Worm (Caenorhabditis elegans): ENCODE results near the gene mdt-6.
"Not testable (repeated sequence)": the region's sequence is repeated elsewhere in the genome, so short reads cannot be mapped to it uniquely, and the experiment has no call there.

mdt-6 gene

DNA sequence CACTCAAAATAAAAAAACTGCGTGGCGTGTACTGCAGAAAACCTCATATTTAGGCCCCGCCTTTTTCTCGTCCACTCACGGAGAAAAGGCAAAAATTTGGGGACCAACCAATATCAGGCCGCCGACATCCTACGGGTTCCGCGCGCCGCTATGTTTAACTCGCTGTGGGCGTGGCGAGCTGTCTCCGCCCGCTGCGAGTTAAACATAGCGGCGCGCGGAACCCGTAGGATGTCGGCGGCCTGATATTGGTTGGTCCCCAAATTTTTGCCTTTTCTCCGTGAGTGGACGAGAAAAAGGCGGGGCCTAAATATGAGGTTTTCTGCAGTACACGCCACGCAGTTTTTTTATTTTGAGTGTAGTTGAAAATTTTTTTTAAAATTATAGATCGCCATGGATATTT lies 3.4 kb upstream of the mdt-6 start, which contains the start of gene tmem-258:
TSS of gene tmem-258 (plus strand) at position 385 of the 400 bp plus-strand sequence.
- not testable (repeated sequence) for TF ChIP-seq ztf-23, T22C8.4, tab-1 (GFP tag; IDR thresholded peaks at IDR 0.05)

DNA sequence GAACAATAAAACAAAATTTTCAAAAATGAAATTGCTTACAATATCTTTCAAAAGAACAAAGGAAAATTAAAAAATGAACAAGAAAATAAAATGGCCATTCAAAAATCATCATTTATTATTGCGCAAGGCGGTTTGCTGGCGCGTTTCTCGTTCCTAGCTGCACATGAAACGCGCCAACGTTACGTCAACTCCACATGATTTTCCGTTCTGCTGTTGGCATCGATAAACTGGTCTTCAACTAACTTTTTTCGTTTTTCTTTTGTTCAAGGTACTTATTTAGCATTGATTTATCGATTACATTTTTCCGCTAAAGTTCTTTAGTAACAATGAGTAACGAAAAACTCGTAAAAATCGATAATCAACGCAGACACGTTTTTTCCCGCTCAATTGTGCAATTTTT lies 972 bp upstream of the mdt-6 start, which contains the start of the genes Y57E12AL.6 and Y57E12AL.1:
TSS of gene Y57E12AL.6 (minus strand) at position 75 of the 400 bp plus-strand sequence.
TSS of gene Y57E12AL.1 (plus strand) at position 135 of the 400 bp plus-strand sequence.
- TF ChIP-seq med-1 (GFP tag; optimal IDR thresholded peaks at IDR 0.05; ENCODE audit: insufficient read depth) (peak; percentile 56), T22C8.4 (GFP tag; IDR thresholded peaks at IDR 0.05) (peak; percentile 54), cog-1 (tag; optimal IDR thresholded peaks at IDR 0.05) (peak; percentile 43), klf-2 (GFP tag; conservative IDR thresholded peaks at IDR 0.05) (peak; percentile 50; the same call in 1 of the 2 replicates), tab-1 (GFP tag; IDR thresholded peaks at IDR 0.05) (0 out of 2 replicates have a peak, but pooled peaks have one; percentile 38), ref-1 (GFP tag; conservative IDR thresholded peaks at IDR 0.05) (no peak), ztf-29 (GFP tag; IDR thresholded peaks at IDR 0.05) (0 out of 2 replicates have a peak, but pooled peaks have one; percentile 15), ztf-23 (GFP tag; IDR thresholded peaks at IDR 0.05) (peak; percentile 80), flt-1 (GFP tag; IDR thresholded peaks at IDR 0.05) (peak; percentile 54)

DNA sequence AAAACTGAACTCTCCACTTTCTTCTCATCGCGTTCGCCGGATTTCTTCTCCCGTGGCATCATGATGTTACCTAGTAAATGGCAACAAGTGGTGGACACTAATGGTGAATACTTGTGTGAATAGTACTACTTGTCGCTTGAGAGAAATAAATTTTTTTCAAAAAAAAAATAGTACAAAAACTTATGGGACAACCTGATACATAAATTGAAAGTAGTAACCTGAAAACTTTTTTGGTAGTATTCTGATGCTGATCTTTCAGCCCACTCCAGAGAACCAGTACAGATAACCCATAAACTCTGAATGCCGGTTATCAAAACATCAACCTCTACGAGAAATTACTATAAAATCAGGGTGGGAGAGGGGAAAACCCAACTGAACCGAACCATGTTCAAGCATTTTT lies 1.6 kb downstream of the mdt-6 start, which contains the start of gene Y57E12AL.2:
TSS of gene Y57E12AL.2 (plus strand) at position 301 of the 400 bp plus-strand sequence.
- not testable (repeated sequence) for TF ChIP-seq med-1 (GFP tag; optimal IDR thresholded peaks at IDR 0.05; ENCODE audit: insufficient read depth); ztf-23 (GFP tag; IDR thresholded peaks at IDR 0.05); tab-1 (GFP tag; IDR thresholded peaks at IDR 0.05)

ce11 chrV:7054598-7054997 lies 4.8 kb downstream of the mdt-6 start, which contains the start of gene spig-8:
Gene spig-8 (plus strand): TSS chrV:7054898.
- TF ChIP-seq med-1 (GFP tag; optimal IDR thresholded peaks at IDR 0.05; ENCODE audit: insufficient read depth) (no peak), ref-1 (GFP tag; conservative IDR thresholded peaks at IDR 0.05) (no peak), ztf-29 (GFP tag; IDR thresholded peaks at IDR 0.05) (no peak), T22C8.4 (GFP tag; IDR thresholded peaks at IDR 0.05) (no peak), klf-2 (GFP tag; conservative IDR thresholded peaks at IDR 0.05) (no peak), cog-1 (tag; optimal IDR thresholded peaks at IDR 0.05) (no peak), flt-1 (GFP tag; IDR thresholded peaks at IDR 0.05) (no peak), ztf-23 (GFP tag; IDR thresholded peaks at IDR 0.05) (no peak), tab-1 (GFP tag; IDR thresholded peaks at IDR 0.05) (no peak)

- no peak for TF ChIP-seq ztf-29 (GFP tag; IDR thresholded peaks at IDR 0.05)
- TF ChIP-seq tab-1 (GFP tag; IDR thresholded peaks at IDR 0.05), result no peak
- no peak for TF ChIP-seq flt-1 (GFP tag; IDR thresholded peaks at IDR 0.05)
- no peak for TF ChIP-seq cog-1 (tag; optimal IDR thresholded peaks at IDR 0.05)
- no peak for TF ChIP-seq T22C8.4 (GFP tag; IDR thresholded peaks at IDR 0.05)
- TF ChIP-seq klf-2 (GFP tag; conservative IDR thresholded peaks at IDR 0.05), result no peak
- TF ChIP-seq ref-1 (GFP tag; conservative IDR thresholded peaks at IDR 0.05), result no peak
- no peak for TF ChIP-seq ztf-23 (GFP tag; IDR thresholded peaks at IDR 0.05)
- TF ChIP-seq med-1 (GFP tag; optimal IDR thresholded peaks at IDR 0.05; ENCODE audit: insufficient read depth), result no peak
These were observed 6.3 kb downstream of the mdt-6 start, which contains the start of gene txt-17 for ce11 chrV:7053100-7053499. Gene txt-17 (minus strand): TSS chrV:7053200.

- no peak for TF ChIP-seq ztf-29 (GFP tag; IDR thresholded peaks at IDR 0.05)
- no peak for TF ChIP-seq klf-2 (GFP tag; conservative IDR thresholded peaks at IDR 0.05)
- TF ChIP-seq flt-1 (GFP tag; IDR thresholded peaks at IDR 0.05), result no peak
- TF ChIP-seq tab-1 (GFP tag; IDR thresholded peaks at IDR 0.05), result no peak
- no peak for TF ChIP-seq T22C8.4 (GFP tag; IDR thresholded peaks at IDR 0.05)
- no peak for TF ChIP-seq ref-1 (GFP tag; conservative IDR thresholded peaks at IDR 0.05)
These were observed 8.2 kb downstream of the mdt-6 start, which contains the start of the genes tofu-2 and spig-1 for ce11 chrV:7051133-7051765. Gene tofu-2 (minus strand): TSS chrV:7051248. Gene spig-1 (plus strand): TSS chrV:7051715.

DNA sequence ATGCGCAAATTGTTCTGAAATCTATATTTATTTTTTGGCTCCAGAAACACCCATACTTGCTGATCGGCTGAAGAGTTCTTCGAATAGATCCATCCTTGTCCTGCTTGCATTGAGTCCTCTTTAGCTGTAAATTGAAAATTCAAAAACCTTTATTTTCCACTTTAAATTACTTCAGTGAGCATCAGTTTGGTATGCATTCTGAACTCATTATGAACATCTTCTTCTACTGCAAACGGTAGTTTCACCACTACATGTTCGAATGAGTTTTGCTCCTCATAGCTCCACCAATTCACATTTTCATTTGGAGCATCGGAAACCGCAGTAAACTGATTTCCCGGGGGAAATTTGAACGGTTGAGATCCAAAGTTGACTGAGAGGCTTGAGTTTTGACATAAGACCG lies 9.3 kb downstream of the mdt-6 start:
- TF ChIP-seq med-1 (GFP tag; optimal IDR thresholded peaks at IDR 0.05; ENCODE audit: insufficient read depth), result no peak
- no peak for TF ChIP-seq tab-1 (GFP tag; IDR thresholded peaks at IDR 0.05)
- TF ChIP-seq cog-1 (tag; optimal IDR thresholded peaks at IDR 0.05), result no peak
- TF ChIP-seq flt-1 (GFP tag; IDR thresholded peaks at IDR 0.05), result no peak
- no peak for TF ChIP-seq T22C8.4 (GFP tag; IDR thresholded peaks at IDR 0.05)
- no peak for TF ChIP-seq ztf-29 (GFP tag; IDR thresholded peaks at IDR 0.05)
- no peak for TF ChIP-seq ref-1 (GFP tag; conservative IDR thresholded peaks at IDR 0.05)
- no peak for TF ChIP-seq ztf-23 (GFP tag; IDR thresholded peaks at IDR 0.05)
- no peak for TF ChIP-seq klf-2 (GFP tag; conservative IDR thresholded peaks at IDR 0.05)

DNA sequence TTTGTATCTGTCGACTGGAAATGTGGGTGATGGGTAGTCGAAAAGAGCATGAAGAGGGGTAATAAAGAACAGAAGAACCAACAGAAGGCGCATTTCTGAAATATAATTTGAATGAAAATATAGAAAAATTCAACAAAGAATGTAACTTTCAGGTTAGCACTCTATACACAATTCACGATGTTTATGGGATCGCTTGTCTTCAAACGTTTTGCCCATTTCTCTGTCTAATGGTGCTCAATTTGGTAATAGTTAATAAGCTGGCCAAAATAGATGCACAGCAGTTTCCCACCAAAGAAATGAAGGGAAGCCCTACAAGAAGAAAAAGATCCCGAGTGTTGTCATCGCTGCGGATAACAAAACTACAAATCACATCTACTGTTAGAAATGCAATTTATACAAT lies 11.9 kb downstream of the mdt-6 start, which contains the start of gene F20A1.8:
TSS of gene F20A1.8 (minus strand) at position 101 of the 400 bp plus-strand sequence.
- TF ChIP-seq T22C8.4 (GFP tag; IDR thresholded peaks at IDR 0.05) (no peak), cog-1 (tag; optimal IDR thresholded peaks at IDR 0.05) (no peak), med-1 (GFP tag; optimal IDR thresholded peaks at IDR 0.05; ENCODE audit: insufficient read depth) (no peak), flt-1 (GFP tag; IDR thresholded peaks at IDR 0.05) (no peak)

DNA sequence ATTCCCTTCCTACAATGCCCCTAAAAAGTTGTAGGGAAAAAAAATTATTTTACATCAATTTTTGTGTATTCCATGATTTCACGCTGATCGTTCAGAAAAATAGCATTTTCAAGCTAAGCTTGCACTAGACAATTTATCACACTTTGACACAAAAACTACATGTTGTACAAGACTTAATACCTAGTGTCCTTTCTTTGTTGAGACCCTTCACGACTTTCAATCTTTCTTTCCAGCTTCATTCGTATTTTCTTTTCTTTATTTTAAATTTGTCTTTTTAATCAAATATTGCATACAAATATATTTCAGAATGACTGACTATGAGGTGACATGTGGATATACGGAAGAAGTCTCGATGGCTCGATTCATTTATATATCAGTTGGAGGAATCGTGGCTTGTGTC lies 13.4 kb downstream of the mdt-6 start, which contains the start of gene F20A1.2:
TSS of gene F20A1.2 (plus strand) at position 301 of the 400 bp plus-strand sequence.
- TF ChIP-seq ztf-23 (GFP tag; IDR thresholded peaks at IDR 0.05), result no peak
- no peak for TF ChIP-seq klf-2 (GFP tag; conservative IDR thresholded peaks at IDR 0.05)

DNA sequence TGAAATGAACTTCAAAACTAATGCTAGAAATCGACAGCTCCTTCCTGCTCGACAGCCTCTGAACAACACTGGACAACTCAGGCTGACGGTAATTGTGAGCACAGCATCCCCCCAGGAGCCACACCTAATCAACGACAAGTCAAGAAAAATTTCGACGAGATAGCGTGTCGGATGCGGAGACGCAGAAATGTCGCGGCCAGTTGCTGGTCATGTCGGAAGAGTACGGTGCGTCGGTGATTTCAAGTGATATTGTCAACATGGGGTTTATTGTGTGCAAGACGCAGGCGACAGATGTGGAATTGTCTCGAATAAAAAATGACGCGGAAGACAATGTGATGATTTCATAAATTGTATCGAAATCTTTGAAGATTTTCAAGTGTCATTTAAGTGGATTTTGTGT lies 22.9 kb downstream of the mdt-6 start, which contains the start of gene twk-11:
TSS of gene twk-11 (minus strand) at position 101 of the 400 bp plus-strand sequence.
- no peak for TF ChIP-seq klf-2 (GFP tag; conservative IDR thresholded peaks at IDR 0.05)
- TF ChIP-seq tab-1 (GFP tag; IDR thresholded peaks at IDR 0.05), result no peak
- TF ChIP-seq ztf-23 (GFP tag; IDR thresholded peaks at IDR 0.05), result no peak
- no peak for TF ChIP-seq ztf-29 (GFP tag; IDR thresholded peaks at IDR 0.05)
- TF ChIP-seq ref-1 (GFP tag; conservative IDR thresholded peaks at IDR 0.05), result no peak
- no peak for TF ChIP-seq med-1 (GFP tag; optimal IDR thresholded peaks at IDR 0.05; ENCODE audit: insufficient read depth)
